Worm (Caenorhabditis elegans) whole organism, L1 larva: ENCODE measurements around the gene E02H4.7.

Source experiments
- blmp-1 ChIP-seq: fragments of 150-350 bp; optimal IDR thresholded peaks from 2 replicates; lab custom pipeline; 2014; ENCODE audit warnings: missing biosample characterization, missing genetic modification characterization
- efl-3 ChIP-seq: fragments of 200-800 bp; sonication (Bioruptor generic); optimal IDR thresholded peaks from 2 replicates; lab custom pipeline; 2018; ENCODE audit warnings: mild to moderate bottlenecking, missing genetic modification characterization, missing compliant biosample characterization
- grh-1 ChIP-seq: fragments of 200-800 bp; sonication (Bioruptor generic); IDR thresholded peaks from 2 replicates; pipeline ENCODE4 v1.3.6; 2022; ENCODE audit warnings: missing genetic modification reagents, missing genetic modification characterization, missing compliant biosample characterization
- jun-1 ChIP-seq: fragments of 150-350 bp; optimal IDR thresholded peaks from 2 replicates; lab custom pipeline; 2014; ENCODE audit warnings: missing biosample characterization, missing genetic modification reagents, missing genetic modification characterization
- mab-9 ChIP-seq: fragments of 200-800 bp; sonication (Bioruptor generic); IDR thresholded peaks from 2 replicates; pipeline ENCODE4 v1.3.6; 2022; ENCODE audit warnings: missing genetic modification reagents, missing genetic modification characterization, missing compliant biosample characterization
- nhr-11 ChIP-seq: fragments of 150-350 bp; optimal IDR thresholded peaks from 2 replicates; lab custom pipeline; 2014; ENCODE audit warnings: missing biosample characterization, missing genetic modification characterization
- nhr-237 ChIP-seq: fragments of 150-350 bp; optimal IDR thresholded peaks from 2 replicates; lab custom pipeline; 2014; ENCODE audit warnings: missing biosample characterization, missing genetic modification characterization
- sptf-1 ChIP-seq: fragments of 150-350 bp; optimal IDR thresholded peaks from 2 replicates; lab custom pipeline; 2014; ENCODE audit warnings: missing biosample characterization, missing genetic modification characterization
- unc-62 ChIP-seq: fragments of 150-350 bp; optimal IDR thresholded peaks from 2 replicates; lab custom pipeline; 2014; ENCODE audit warnings: missing biosample characterization, missing genetic modification reagents, missing genetic modification characterization

DNA sequence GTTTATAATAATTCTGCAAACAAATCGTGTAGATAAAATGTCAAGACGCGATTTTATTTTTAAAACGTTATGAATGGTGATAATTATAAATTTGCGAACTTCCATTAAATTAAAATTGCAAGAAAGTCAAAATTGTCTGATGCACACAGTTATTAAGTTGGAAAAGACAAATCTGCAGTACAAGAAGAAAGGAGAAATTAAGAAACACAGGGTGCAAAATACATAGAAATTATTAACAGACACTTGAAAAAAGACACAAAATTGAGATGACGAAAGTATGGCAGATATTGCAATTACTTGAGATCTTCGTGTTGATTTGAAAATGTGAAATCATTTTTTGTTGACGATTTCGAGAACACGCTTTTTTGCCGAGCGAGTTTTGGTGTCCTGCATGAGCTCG is 14.5 kb upstream of the E02H4.7 start:
- no peak for TF ChIP-seq nhr-11 (tag; lab: Kevin White, UChicago)
- TF ChIP-seq grh-1: no peak
- no peak for TF ChIP-seq unc-62
- no peak for TF ChIP-seq jun-1 (tag; lab: Kevin White, UChicago)
- no peak for TF ChIP-seq mab-9 (GFP tag; lab: Robert Waterston, UW)
- TF ChIP-seq nhr-237 (tag; lab: Kevin White, UChicago): no peak
- TF ChIP-seq blmp-1 (tag; lab: Kevin White, UChicago): no peak
- no peak for TF ChIP-seq sptf-1 (tag; lab: Kevin White, UChicago)
- TF ChIP-seq efl-3 (GFP tag; lab: Kevin White, UChicago): no peak
